Worm (Caenorhabditis elegans) whole organism, L3 larva: ENCODE measurements around the gene Y49F6B.9.

Source experiments
- R02D3.7 ChIP-seq: fragments of 150-350 bp; optimal IDR thresholded peaks from 2 replicates; lab custom pipeline; 2014; ENCODE audit warnings: missing biosample characterization, missing genetic modification characterization
- ZK546.5 ChIP-seq: sonication (generic microtip); optimal IDR thresholded peaks from 2 replicates; lab custom pipeline; 2017; ENCODE audit warnings: missing biosample characterization, missing genetic modification characterization
- aly-2 ChIP-seq: fragments of 150-350 bp; optimal IDR thresholded peaks from 2 replicates; lab custom pipeline; 2014; ENCODE audit warnings: missing biosample characterization, missing genetic modification characterization
- ama-1 ChIP-seq: fragments of 150-350 bp; optimal IDR thresholded peaks from 2 replicates; lab custom pipeline; 2018
- ceh-16 ChIP-seq: sonication (generic microtip); optimal IDR thresholded peaks from 2 replicates; lab custom pipeline; 2017; ENCODE audit warnings: missing biosample characterization, missing genetic modification characterization
- ceh-28 ChIP-seq: fragments of 150-350 bp; optimal IDR thresholded peaks from 2 replicates; lab custom pipeline; 2014; ENCODE audit warnings: missing biosample characterization, missing genetic modification reagents, missing genetic modification characterization
- ceh-82 ChIP-seq: fragments of 150-350 bp; optimal IDR thresholded peaks from 2 replicates; lab custom pipeline; 2014; ENCODE audit warnings: missing biosample characterization, missing genetic modification characterization
- ceh-9 ChIP-seq: sonication (generic microtip); optimal IDR thresholded peaks from 2 replicates; lab custom pipeline; 2018; ENCODE audit warnings: missing biosample characterization, missing genetic modification characterization
- daf-12 ChIP-seq: fragments of 150-350 bp; optimal IDR thresholded peaks from 2 replicates; lab custom pipeline; 2014; ENCODE audit warnings: missing biosample characterization, missing genetic modification reagents, missing genetic modification characterization
- egl-27 ChIP-seq: sonication (generic microtip); optimal IDR thresholded peaks from 4 replicates; lab custom pipeline; 2017; ENCODE audit warnings: missing biosample characterization, missing genetic modification reagents, missing genetic modification characterization
- egl-5 ChIP-seq: fragments of 150-350 bp; optimal IDR thresholded peaks from 2 replicates; lab custom pipeline; 2017; ENCODE audit warnings: missing biosample characterization, missing genetic modification reagents, missing genetic modification characterization, inconsistent platforms
- elt-1 ChIP-seq: fragments of 150-350 bp; optimal IDR thresholded peaks from 2 replicates; lab custom pipeline; 2014; ENCODE audit warnings: missing biosample characterization, missing genetic modification characterization
- elt-2 ChIP-seq: sonication (generic microtip); optimal IDR thresholded peaks from 2 replicates; lab custom pipeline; 2016; ENCODE audit warnings: missing genetic modification reagents, mild to moderate bottlenecking, missing genetic modification characterization, missing compliant biosample characterization
- elt-3 ChIP-seq, 3 experiments: fragments of 150-350 bp in 1 of 3; sonication (generic microtip) in 2 of 3; optimal IDR thresholded peaks; 2 replicates in 2 of 3; 4 replicates in 1 of 3; lab custom pipeline; 2014 to 2017; ENCODE audit warnings: missing biosample characterization in 3 of 3, missing genetic modification characterization in 3 of 3
- eor-1 ChIP-seq, 2 experiments: fragments of 150-350 bp; optimal IDR thresholded peaks; 2 replicates each; lab custom pipeline; 2014 to 2018; ENCODE audit warnings: missing biosample characterization in 2 of 2, missing genetic modification characterization in 2 of 2
- fkh-10 ChIP-seq: sonication (generic microtip); optimal IDR thresholded peaks from 2 replicates; lab custom pipeline; 2017; ENCODE audit warnings: missing biosample characterization, missing genetic modification reagents, missing genetic modification characterization
- fkh-2 ChIP-seq: fragments of 150-350 bp; optimal IDR thresholded peaks from 2 replicates; lab custom pipeline; 2014; ENCODE audit warnings: missing biosample characterization, missing genetic modification reagents, missing genetic modification characterization
- fos-1 ChIP-seq: fragments of 150-350 bp; optimal IDR thresholded peaks from 2 replicates; lab custom pipeline; 2014; ENCODE audit warnings: missing biosample characterization, missing genetic modification characterization
- hmg-11 ChIP-seq: sonication (generic microtip); optimal IDR thresholded peaks from 2 replicates; lab custom pipeline; 2016; ENCODE audit warnings: missing genetic modification characterization, missing compliant biosample characterization
- jun-1 ChIP-seq: fragments of 150-350 bp; optimal IDR thresholded peaks from 2 replicates; lab custom pipeline; 2014; ENCODE audit warnings: missing biosample characterization, missing genetic modification reagents, missing genetic modification characterization
- lin-15B ChIP-seq: fragments of 150-350 bp; optimal IDR thresholded peaks from 2 replicates; lab custom pipeline; 2014; ENCODE audit warnings: missing biosample characterization, missing genetic modification characterization
- lin-39 ChIP-seq: fragments of 150-350 bp; optimal IDR thresholded peaks from 2 replicates; lab custom pipeline; 2018; ENCODE audit warnings: missing biosample characterization, missing genetic modification reagents, missing genetic modification characterization
- lsy-12 ChIP-seq: sonication (generic microtip); optimal IDR thresholded peaks from 2 replicates; lab custom pipeline; 2016; ENCODE audit warnings: mild to moderate bottlenecking, missing genetic modification characterization, missing compliant biosample characterization
- mdl-1 ChIP-seq: fragments of 150-350 bp; optimal IDR thresholded peaks from 2 replicates; lab custom pipeline; 2014; ENCODE audit warnings: missing biosample characterization, missing genetic modification characterization
- mml-1 ChIP-seq: fragments of 150-350 bp; sonication (generic microtip); optimal IDR thresholded peaks from 3 replicates; lab custom pipeline; 2014; ENCODE audit warnings: missing biosample characterization, missing genetic modification characterization
- nfya-1 ChIP-seq: sonication (generic microtip); optimal IDR thresholded peaks from 2 replicates; lab custom pipeline; 2017; ENCODE audit warnings: missing genetic modification characterization, mild to moderate bottlenecking, missing compliant biosample characterization, antibody characterized with exemption, moderate library complexity; ENCODE audit not compliant: insufficient read depth
- nhr-11 ChIP-seq: fragments of 150-350 bp; optimal IDR thresholded peaks from 2 replicates; lab custom pipeline; 2014; ENCODE audit warnings: missing biosample characterization, missing genetic modification characterization
- nhr-12 ChIP-seq: fragments of 150-350 bp; optimal IDR thresholded peaks from 2 replicates; lab custom pipeline; 2014; ENCODE audit warnings: missing biosample characterization, missing genetic modification characterization
- nhr-23 ChIP-seq: fragments of 150-350 bp; optimal IDR thresholded peaks from 2 replicates; lab custom pipeline; 2014; ENCODE audit warnings: missing biosample characterization, missing genetic modification reagents, missing genetic modification characterization
- nhr-237 ChIP-seq: fragments of 150-350 bp; optimal IDR thresholded peaks from 2 replicates; lab custom pipeline; 2014; ENCODE audit warnings: missing biosample characterization, missing genetic modification characterization
- nhr-25 ChIP-seq: sonication (generic microtip); optimal IDR thresholded peaks from 2 replicates; lab custom pipeline; 2017; ENCODE audit warnings: missing biosample characterization, missing genetic modification characterization
- nhr-28 ChIP-seq: fragments of 150-350 bp; optimal IDR thresholded peaks from 2 replicates; lab custom pipeline; 2014; ENCODE audit warnings: missing biosample characterization, missing genetic modification characterization
- nhr-43 ChIP-seq: sonication (generic microtip); optimal IDR thresholded peaks from 2 replicates; lab custom pipeline; 2016; ENCODE audit warnings: mild to moderate bottlenecking, missing genetic modification characterization, missing compliant biosample characterization; ENCODE audit not compliant: poor library complexity, severe bottlenecking
- nhr-67 ChIP-seq: fragments of 150-350 bp; optimal IDR thresholded peaks from 2 replicates; lab custom pipeline; 2014; ENCODE audit warnings: missing biosample characterization, missing genetic modification characterization
- nhr-76 ChIP-seq: fragments of 150-350 bp; sonication (generic microtip); optimal IDR thresholded peaks from 5 replicates; lab custom pipeline; 2014; ENCODE audit warnings: missing biosample characterization, missing genetic modification characterization
- nhr-77 ChIP-seq: fragments of 150-350 bp; optimal IDR thresholded peaks from 2 replicates; lab custom pipeline; 2014; ENCODE audit warnings: missing biosample characterization, missing genetic modification characterization
- pha-4 ChIP-seq: fragments of 150-350 bp; optimal IDR thresholded peaks from 2 replicates; lab custom pipeline; 2014; ENCODE audit warnings: missing biosample characterization, missing genetic modification reagents, missing genetic modification characterization
- pqm-1 ChIP-seq: fragments of 150-350 bp; optimal IDR thresholded peaks from 2 replicates; lab custom pipeline; 2017; ENCODE audit warnings: missing biosample characterization, missing genetic modification characterization, inconsistent platforms
- sea-2 ChIP-seq: fragments of 150-350 bp; sonication (generic microtip); optimal IDR thresholded peaks from 4 replicates; lab custom pipeline; 2014; ENCODE audit warnings: missing biosample characterization, missing genetic modification reagents, missing genetic modification characterization
- skn-1 ChIP-seq: fragments of 150-350 bp; optimal IDR thresholded peaks from 2 replicates; lab custom pipeline; 2014; ENCODE audit warnings: missing biosample characterization, missing genetic modification characterization
- snpc-4 ChIP-seq: fragments of 150-350 bp; optimal IDR thresholded peaks from 2 replicates; lab custom pipeline; 2014; ENCODE audit warnings: missing biosample characterization, missing genetic modification characterization
- tbx-2 ChIP-seq: sonication (generic microtip); optimal IDR thresholded peaks from 2 replicates; lab custom pipeline; 2016; ENCODE audit warnings: mild to moderate bottlenecking, missing genetic modification characterization, missing compliant biosample characterization
- unc-39 ChIP-seq: sonication (generic microtip); optimal IDR thresholded peaks from 4 replicates; lab custom pipeline; 2017; ENCODE audit warnings: missing biosample characterization, missing genetic modification characterization
- unc-62 ChIP-seq: fragments of 150-350 bp; sonication (generic microtip); optimal IDR thresholded peaks from 4 replicates; lab custom pipeline; 2014; ENCODE audit warnings: missing biosample characterization, missing genetic modification reagents, missing genetic modification characterization
- zag-1 ChIP-seq: fragments of 150-350 bp; optimal IDR thresholded peaks from 2 replicates; lab custom pipeline; 2014; ENCODE audit warnings: missing biosample characterization, missing genetic modification characterization
- ztf-11 ChIP-seq: fragments of 150-350 bp; optimal IDR thresholded peaks from 2 replicates; lab custom pipeline; 2014; ENCODE audit warnings: missing biosample characterization, missing genetic modification characterization
- ztf-4 ChIP-seq: fragments of 150-350 bp; optimal IDR thresholded peaks from 2 replicates; lab custom pipeline; 2014; ENCODE audit warnings: missing biosample characterization, missing genetic modification characterization

Gene Y49F6B.9

DNA sequence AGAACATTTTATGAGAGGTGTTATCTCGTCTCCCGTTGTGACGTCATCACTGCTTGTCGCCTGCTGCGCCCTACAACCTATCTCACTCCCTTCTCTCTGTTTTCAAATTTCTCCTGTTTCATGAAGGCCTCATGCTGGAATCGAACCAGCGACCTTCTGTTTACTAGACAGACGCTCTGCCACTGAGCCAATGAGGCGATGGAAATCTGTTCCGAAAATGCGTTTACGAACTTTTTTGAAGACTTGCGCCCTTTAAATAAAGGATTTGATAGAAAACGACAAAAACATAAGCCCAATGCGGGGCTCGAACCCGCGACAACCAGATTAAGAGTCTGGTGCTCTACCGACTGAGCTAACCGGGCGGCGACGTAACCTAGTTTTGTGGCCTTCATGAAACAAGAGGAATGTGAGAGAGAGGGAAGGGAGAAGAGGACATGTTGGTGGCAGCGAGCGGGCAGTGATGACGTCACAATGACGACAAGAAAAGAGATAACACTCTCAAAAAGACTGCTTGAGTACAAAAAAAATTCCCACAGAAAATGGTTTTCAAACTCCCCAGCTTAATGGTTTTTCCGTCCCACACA lies 19.9 kb upstream of the Y49F6B.9 start, which contains the start of gene clec-126:
TSS of gene clec-126 (plus strand) at position 534 of the 584 bp plus-strand sequence.
- TF ChIP-seq fkh-2 (tag; lab: Kevin White, UChicago) (no peak), jun-1 (peak; percentile 58), egl-5 (peak; percentile 70), ama-1 (lab: Kevin White, UChicago) (peak; percentile 55), pqm-1 (tag; lab: Kevin White, UChicago) (peak; percentile 21), ZK546.5 (tag; lab: Kevin White, UChicago) (no peak), nhr-23 (tag; lab: Kevin White, UChicago) (peak; percentile 45), sea-2 (GFP tag; lab: Kevin White, UChicago) (no peak), fos-1 (tag; lab: Kevin White, UChicago) (no peak), nhr-11 (tag; lab: Kevin White, UChicago) (no peak), daf-12 (no peak), snpc-4 (tag; lab: Kevin White, UChicago) (peak; percentile 29), nhr-12 (tag; lab: Kevin White, UChicago) (no peak), elt-1 (tag; lab: Kevin White, UChicago) (no peak), elt-2 (tag; lab: Kevin White, UChicago) (peak; percentile 78), nhr-25 (tag; lab: Kevin White, UChicago) (peak; percentile 76), lin-39 (tag; lab: Kevin White, UChicago) (peak; percentile 76), lsy-12 (tag; lab: Kevin White, UChicago) (peak; percentile 79), ztf-11 (no peak), unc-39 (tag; lab: Kevin White, UChicago) (no peak), ceh-16 (tag; lab: Kevin White, UChicago) (peak; percentile 61), pha-4 (tag; lab: Kevin White, UChicago) (peak; percentile 59), nhr-77 (tag; lab: Kevin White, UChicago) (no peak), lin-15B (peak; percentile 51), tbx-2 (tag; lab: Kevin White, UChicago) (peak; percentile 69), ceh-9 (tag; lab: Kevin White, UChicago) (no peak), nhr-28 (tag; lab: Kevin White, UChicago) (no peak), skn-1 (peak; percentile 21), aly-2 (tag; lab: Kevin White, UChicago) (no peak), mml-1 (no peak), fkh-10 (GFP tag; lab: Kevin White, UChicago) (no peak), ceh-28 (tag; lab: Kevin White, UChicago) (peak; percentile 18), eor-1 (tag; optimal IDR thresholded peaks at IDR 0.05; lab: Kevin White, UChicago) (no peak), ceh-82 (tag; lab: Kevin White, UChicago) (peak; percentile 19), R02D3.7 (tag; lab: Kevin White, UChicago) (peak; percentile 17), nhr-237 (tag; lab: Kevin White, UChicago) (no peak), nhr-67 (tag; lab: Kevin White, UChicago) (no peak), hmg-11 (tag; lab: Kevin White, UChicago) (peak; percentile 71), unc-62 (GFP tag; lab: Kevin White, UChicago) (no peak), ztf-4 (peak; percentile 49), mdl-1 (tag; lab: Kevin White, UChicago) (no peak), egl-27 (tag; lab: Kevin White, UChicago) (peak; percentile 72), zag-1 (tag; lab: Kevin White, UChicago) (no peak), elt-3 (tag; optimal IDR thresholded peaks at IDR 0.05; lab: Kevin White, UChicago) (peak in 1 of 3 experiments; percentile 10), nfya-1 (tag; lab: Kevin White, UChicago) (peak; percentile 87), nhr-76 (tag; lab: Kevin White, UChicago) (no peak), nhr-43 (tag; lab: Kevin White, UChicago) (peak; percentile 39)
- TF ChIP-seq, all 47 proteins: peak for 24
